Fruit fly (Drosophila melanogaster): ENCODE data around the gene CG8100.

Gene CG8100

dm6 chr3L:14078227-14078626 lies 5.2 kb upstream of the CG8100 start:
- TF ChIP-seq CG14711 (tag; optimal IDR thresholded peaks at IDR 0.05) (no peak), tj (GFP tag; optimal IDR thresholded peaks at IDR 0.05) (no peak), CG5204 (GFP tag; optimal IDR thresholded peaks at IDR 0.05) (no peak), toe (GFP tag; optimal IDR thresholded peaks at IDR 0.05) (no peak), kay (GFP tag; ENCODE audit: borderline replicate concordance) (no peak), cnc (optimal IDR thresholded peaks at IDR 0.05) (no peak), cic (GFP tag; optimal IDR thresholded peaks at IDR 0.05) (no peak), CG7101 (tag; optimal IDR thresholded peaks at IDR 0.05) (no peak), CG12768 (GFP tag; optimal IDR thresholded peaks at IDR 0.05) (no peak), Hr96 (GFP tag; optimal IDR thresholded peaks at IDR 0.05) (no peak), CG11617 (GFP tag; optimal IDR thresholded peaks at IDR 0.05) (no peak), Clk (GFP tag; optimal IDR thresholded peaks at IDR 0.05) (no peak), ovo (GFP tag; optimal IDR thresholded peaks at IDR 0.05) (no peak), CG1620 (GFP tag; optimal IDR thresholded peaks at IDR 0.05) (no peak), Mnt (GFP tag; optimal IDR thresholded peaks at IDR 0.05) (no peak)

DNA sequence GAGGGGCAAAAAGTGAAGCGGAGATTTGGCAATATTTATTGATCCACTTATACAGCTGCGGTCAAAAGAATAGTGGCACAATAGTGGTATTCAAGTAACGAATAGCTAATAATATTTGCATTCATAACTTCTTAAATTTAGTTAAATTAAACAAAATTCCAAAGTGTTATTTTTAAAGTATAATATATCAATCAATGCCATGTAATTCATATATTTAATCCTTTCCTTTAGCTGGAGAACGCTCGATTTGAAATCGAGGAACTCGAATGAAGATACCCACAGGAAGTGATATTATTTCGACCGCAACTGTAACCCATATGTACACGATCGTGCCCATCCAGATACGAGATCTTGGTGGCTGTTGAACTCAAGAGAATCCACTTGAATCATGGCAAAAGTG lies 4.2 kb upstream of the CG8100 start:
- TF ChIP-seq pad (GFP tag; optimal IDR thresholded peaks at IDR 0.05) (no peak), CG7101 (tag; optimal IDR thresholded peaks at IDR 0.05) (no peak), tj (GFP tag; optimal IDR thresholded peaks at IDR 0.05) (no peak), kay (GFP tag; ENCODE audit: borderline replicate concordance) (peak; percentile 45), ovo (GFP tag; optimal IDR thresholded peaks at IDR 0.05) (no peak), CG11617 (GFP tag; optimal IDR thresholded peaks at IDR 0.05) (no peak)

- TF ChIP-seq kay (GFP tag; ENCODE audit: borderline replicate concordance) (no peak), CG7101 (tag; optimal IDR thresholded peaks at IDR 0.05) (no peak), CG5204 (GFP tag; optimal IDR thresholded peaks at IDR 0.05) (no peak), Mnt (GFP tag; optimal IDR thresholded peaks at IDR 0.05) (no peak), pad (GFP tag; optimal IDR thresholded peaks at IDR 0.05) (no peak), bab1 (GFP tag; optimal IDR thresholded peaks at IDR 0.05) (no peak), toe (GFP tag; optimal IDR thresholded peaks at IDR 0.05) (no peak), CG14711 (tag; optimal IDR thresholded peaks at IDR 0.05) (no peak)
Measured at dm6 chr3L:14086225-14086624, 2.8 kb downstream of the CG8100 start.

- TF ChIP-seq CG7101 (tag; optimal IDR thresholded peaks at IDR 0.05) (no peak), pad (GFP tag; optimal IDR thresholded peaks at IDR 0.05) (no peak), CG12768 (GFP tag; optimal IDR thresholded peaks at IDR 0.05) (no peak), ovo (GFP tag; optimal IDR thresholded peaks at IDR 0.05) (no peak), toe (GFP tag; optimal IDR thresholded peaks at IDR 0.05) (no peak), CG5204 (GFP tag; optimal IDR thresholded peaks at IDR 0.05) (no peak), Mnt (GFP tag; optimal IDR thresholded peaks at IDR 0.05) (no peak), Crg-1 (GFP tag; optimal IDR thresholded peaks at IDR 0.05) (no peak), Hr96 (GFP tag; optimal IDR thresholded peaks at IDR 0.05) (no peak), CG14711 (tag; optimal IDR thresholded peaks at IDR 0.05) (no peak)
Measured at dm6 chr3L:14089010-14089409, 5.6 kb downstream of the CG8100 start.

- TF ChIP-seq Clk (GFP tag; optimal IDR thresholded peaks at IDR 0.05) = no peak
- no peak for TF ChIP-seq Hr96 (GFP tag; optimal IDR thresholded peaks at IDR 0.05)
- TF ChIP-seq CG33017 (tag; optimal IDR thresholded peaks at IDR 0.05) = no peak
- no peak for TF ChIP-seq cnc (optimal IDR thresholded peaks at IDR 0.05)
- no peak for TF ChIP-seq CG5204 (GFP tag; optimal IDR thresholded peaks at IDR 0.05)
Measured at dm6 chr3L:14089516-14089915, 6.1 kb downstream of the CG8100 start.

DNA sequence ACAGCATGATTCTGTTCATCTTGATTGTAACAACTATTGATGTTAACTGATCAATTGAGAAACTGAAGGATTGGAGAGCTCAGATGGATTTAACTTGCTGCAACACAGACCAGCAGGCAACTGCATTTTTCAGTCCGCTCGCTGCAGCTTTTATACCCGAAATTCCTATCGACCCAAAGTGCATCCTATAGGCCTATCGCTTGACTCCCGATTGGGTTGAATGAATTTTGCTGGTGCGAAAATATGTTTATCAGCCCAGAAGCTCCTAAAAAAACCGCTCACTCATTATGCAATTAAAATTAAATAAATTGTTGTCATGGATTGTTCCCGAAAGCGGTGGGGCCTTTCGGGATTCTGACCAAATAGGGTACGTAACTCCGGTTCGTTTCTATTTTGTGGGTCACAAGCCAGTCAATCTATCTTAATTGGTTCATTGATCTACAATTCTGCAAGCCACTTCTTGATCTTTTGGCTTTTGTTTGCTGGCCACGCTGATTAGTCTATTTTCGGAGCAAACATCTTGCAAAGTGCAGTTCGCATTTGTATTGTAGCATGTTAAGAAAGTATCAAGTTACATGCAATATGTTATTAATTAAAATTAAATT lies 14.6 kb downstream of the CG8100 start, which contains the start of gene Fbp1:
Gene Fbp1, minus strand, starts transcription at position 113 of the 605 bp plus-strand sequence.
- no peak for TF ChIP-seq tj (GFP tag; optimal IDR thresholded peaks at IDR 0.05)
- TF ChIP-seq CG5204 (GFP tag; optimal IDR thresholded peaks at IDR 0.05) = no peak
- no peak for TF ChIP-seq CG14711 (tag; optimal IDR thresholded peaks at IDR 0.05)
- TF ChIP-seq CG12768 (GFP tag; optimal IDR thresholded peaks at IDR 0.05) = no peak
- no peak for TF ChIP-seq CG1620 (GFP tag; optimal IDR thresholded peaks at IDR 0.05)
- TF ChIP-seq CG7101 (tag; optimal IDR thresholded peaks at IDR 0.05) = no peak
- TF ChIP-seq bab1 (GFP tag; optimal IDR thresholded peaks at IDR 0.05) = no peak

- TF ChIP-seq Hr96 (GFP tag; optimal IDR thresholded peaks at IDR 0.05) = no peak
- TF ChIP-seq CG33017 (tag; optimal IDR thresholded peaks at IDR 0.05) = no peak
- no peak for TF ChIP-seq CG11617 (GFP tag; optimal IDR thresholded peaks at IDR 0.05)
- no peak for TF ChIP-seq CG7045 (GFP tag; optimal IDR thresholded peaks at IDR 0.05)
- no peak for TF ChIP-seq cic (GFP tag; optimal IDR thresholded peaks at IDR 0.05)
- no peak for TF ChIP-seq CG12768 (GFP tag; optimal IDR thresholded peaks at IDR 0.05)
- no peak for TF ChIP-seq bab1 (GFP tag; optimal IDR thresholded peaks at IDR 0.05)
- TF ChIP-seq CG5204 (GFP tag; optimal IDR thresholded peaks at IDR 0.05) = no peak
- no peak for TF ChIP-seq ovo (GFP tag; optimal IDR thresholded peaks at IDR 0.05)
- TF ChIP-seq pad (GFP tag; optimal IDR thresholded peaks at IDR 0.05) = no peak
- TF ChIP-seq tj (GFP tag; optimal IDR thresholded peaks at IDR 0.05) = no peak
Measured at dm6 chr3L:14100058-14100457, 16.6 kb downstream of the CG8100 start.

All from whole organism, adult.